Fruit fly (Drosophila melanogaster): ENCODE data around the gene CG17560.

Gene CG17560

dm6 chr3R:16573483-16574145 is 44.1 kb upstream of the CG17560 start, which contains the start of gene CG14903 (continued):
- TF ChIP-seq D (optimal IDR thresholded peaks at IDR 0.05) = no peak
- TF ChIP-seq D (GFP tag; optimal IDR thresholded peaks at IDR 0.05) = no peak
- no peak for TF ChIP-seq mirr (GFP tag; optimal IDR thresholded peaks at IDR 0.05)
- no peak for TF ChIP-seq CG15073 (GFP tag; optimal IDR thresholded peaks at IDR 0.05)
- TF ChIP-seq dimm (GFP tag; IDR thresholded peaks at IDR 0.05) = no peak
- peak; percentile 78 for TF ChIP-seq Scr (GFP tag; IDR thresholded peaks at IDR 0.05; ENCODE audit: partially characterized antibody)
- TF ChIP-seq Spps (tag; optimal IDR thresholded peaks at IDR 0.05) = no peak
- peak; percentile 72 for TF ChIP-seq unc-4 (GFP tag; IDR thresholded peaks at IDR 0.05; ENCODE audit: partially characterized antibody)
- no peak for TF ChIP-seq CG11093 (GFP tag; IDR thresholded peaks at IDR 0.05)
- no peak for TF ChIP-seq Meics (GFP tag; optimal IDR thresholded peaks at IDR 0.05)
- no peak for TF ChIP-seq esg (GFP tag; conservative IDR thresholded peaks at IDR 0.05)
- TF ChIP-seq repo (GFP tag; optimal IDR thresholded peaks at IDR 0.05) = no peak
- TF ChIP-seq zf30C (GFP tag; optimal IDR thresholded peaks at IDR 0.05) = no peak
- TF ChIP-seq CG14014 (GFP tag; IDR thresholded peaks at IDR 0.05) = no peak
- TF ChIP-seq CG10366 (GFP tag; IDR thresholded peaks at IDR 0.05) = no peak
- TF ChIP-seq insv (GFP tag; optimal IDR thresholded peaks at IDR 0.05) = peak in 1 of 2 experiments; percentile 40
- TF ChIP-seq dmrt99B (tag; optimal IDR thresholded peaks at IDR 0.05) = no peak
- TF ChIP-seq vfl (GFP tag; optimal IDR thresholded peaks at IDR 0.05) = no peak
- no peak for TF ChIP-seq tap (tag; optimal IDR thresholded peaks at IDR 0.05)
- no peak for TF ChIP-seq ERR (GFP tag; optimal IDR thresholded peaks at IDR 0.05)
- TF ChIP-seq Trl (optimal IDR thresholded peaks at IDR 0.05) = no peak
- no peak for TF ChIP-seq Trl (GFP tag; optimal IDR thresholded peaks at IDR 0.05)
- no peak for TF ChIP-seq Fer3 (tag; optimal IDR thresholded peaks at IDR 0.05)
- no peak for TF ChIP-seq CG3163 (GFP tag; optimal IDR thresholded peaks at IDR 0.05)
- TF ChIP-seq Deaf1 (tag; optimal IDR thresholded peaks at IDR 0.05) = no peak
- peak; percentile 60 for TF ChIP-seq sna (GFP tag; IDR thresholded peaks at IDR 0.05; ENCODE audit: partially characterized antibody)
- TF ChIP-seq CG8290 (GFP tag; optimal IDR thresholded peaks at IDR 0.05) = peak; percentile 48
- TF ChIP-seq CG8290 (tag; optimal IDR thresholded peaks at IDR 0.05) = no peak
- no peak for TF ChIP-seq CG6683 (GFP tag; optimal IDR thresholded peaks at IDR 0.05)
- TF ChIP-seq CG34422 (GFP tag; IDR thresholded peaks at IDR 0.05) = no peak
- no peak for TF ChIP-seq CG32532 (GFP tag; IDR thresholded peaks at IDR 0.05)
- TF ChIP-seq jumu (GFP tag; optimal IDR thresholded peaks at IDR 0.05) = peak; percentile 11
- TF ChIP-seq CG8924 (tag; optimal IDR thresholded peaks at IDR 0.05) = no peak
- no peak for TF ChIP-seq CG9215 (GFP tag; IDR thresholded peaks at IDR 0.05)
- TF ChIP-seq CG2678 (tag; optimal IDR thresholded peaks at IDR 0.05) = peak; percentile 37
- no peak for TF ChIP-seq Side (GFP tag; optimal IDR thresholded peaks at IDR 0.05)
- TF ChIP-seq fd64A (GFP tag; optimal IDR thresholded peaks at IDR 0.05) = no peak
- TF ChIP-seq Lpt (GFP tag; optimal IDR thresholded peaks at IDR 0.05) = no peak
- TF ChIP-seq run (tag; optimal IDR thresholded peaks at IDR 0.05) = no peak
- TF ChIP-seq tio (GFP tag; optimal IDR thresholded peaks at IDR 0.05) = peak; percentile 34
- TF ChIP-seq abd-A (tag; optimal IDR thresholded peaks at IDR 0.05) = no peak
- peak; percentile 53; the same call in 1 of the 3 replicates for TF ChIP-seq Dbx (GFP tag; IDR thresholded peaks at IDR 0.05)
- TF ChIP-seq kay (GFP tag; optimal IDR thresholded peaks at IDR 0.05) = peak; percentile 2
- TF ChIP-seq tin (GFP tag; optimal IDR thresholded peaks at IDR 0.05) = peak; percentile 70
- TF ChIP-seq CG6813 (GFP tag; optimal IDR thresholded peaks at IDR 0.05) = no peak
- TF ChIP-seq Jarid2 (GFP tag; optimal IDR thresholded peaks at IDR 0.05) = peak; percentile 47
- TF ChIP-seq zfh1 (GFP tag; IDR thresholded peaks at IDR 0.05) = no peak
- TF ChIP-seq HHEX (GFP tag; optimal IDR thresholded peaks at IDR 0.05) = no peak
- TF ChIP-seq CG31365 (tag; optimal IDR thresholded peaks at IDR 0.05) = no peak
- no peak for TF ChIP-seq luna (GFP tag; optimal IDR thresholded peaks at IDR 0.05)
- TF ChIP-seq CG12391 (tag; optimal IDR thresholded peaks at IDR 0.05) = peak; percentile 43
- no peak for TF ChIP-seq CG10979 (tag; optimal IDR thresholded peaks at IDR 0.05)
